Worm (Caenorhabditis elegans) whole organism, mixed stage, embryonic: ENCODE data around the gene F23H11.4.

Source experiments
- pha-4 ChIP-seq: fragments of 150-350 bp; optimal IDR thresholded peaks from 2 replicates; lab custom pipeline; 2018; ENCODE audit warnings: missing biosample characterization, missing genetic modification reagents, missing genetic modification characterization
- unc-62 ChIP-seq: fragments of 150-350 bp; optimal IDR thresholded peaks from 2 replicates; lab custom pipeline; 2014; ENCODE audit warnings: missing biosample characterization, missing genetic modification reagents, missing genetic modification characterization

- TF ChIP-seq unc-62 (no peak), pha-4 (tag; lab: Kevin White, UChicago) (no peak)
Observed at ce11 chrIII:873432-873831, 33.9 kb downstream of the F23H11.4 start, which contains the start of gene clc-19.
